Worm (Caenorhabditis elegans) whole organism, L2 larva: Measurements from ENCODE around the gene best-12.

Source experiments
- R02D3.7 ChIP-seq: fragments of 150-350 bp; optimal IDR thresholded peaks from 2 replicates; lab custom pipeline; 2014; ENCODE audit warnings: missing biosample characterization, missing genetic modification characterization
- ama-1 ChIP-seq: fragments of 150-350 bp; optimal IDR thresholded peaks from 2 replicates; lab custom pipeline; 2018; ENCODE audit warnings: inconsistent platforms
- blmp-1 ChIP-seq: sonication (generic microtip); optimal IDR thresholded peaks from 2 replicates; lab custom pipeline; 2017; ENCODE audit warnings: missing genetic modification characterization, mild to moderate bottlenecking, missing compliant biosample characterization, antibody characterized with exemption, moderate library complexity; ENCODE audit not compliant: insufficient read depth
- egl-27 ChIP-seq: sonication (generic microtip); optimal IDR thresholded peaks from 3 replicates; lab custom pipeline; 2017; ENCODE audit warnings: missing biosample characterization, missing genetic modification reagents, missing genetic modification characterization
- lin-39 ChIP-seq: fragments of 150-350 bp; optimal IDR thresholded peaks from 2 replicates; lab custom pipeline; 2014; ENCODE audit warnings: missing biosample characterization, missing genetic modification reagents, missing genetic modification characterization
- lsy-2 ChIP-seq, 2 experiments: fragments of 150-350 bp in 1 of 2; sonication (generic microtip) in 1 of 2; optimal IDR thresholded peaks; 2 replicates each; lab custom pipeline; 2014 to 2017; ENCODE audit warnings: missing biosample characterization in 2 of 2, missing genetic modification characterization in 2 of 2
- mbf-1 ChIP-seq: sonication (generic microtip); optimal IDR thresholded peaks from 2 replicates; lab custom pipeline; 2017; ENCODE audit warnings: missing biosample characterization, missing genetic modification characterization
- mdl-1 ChIP-seq, 2 experiments: fragments of 150-350 bp in 1 of 2; sonication (generic microtip) in 1 of 2; optimal IDR thresholded peaks; 2 replicates each; lab custom pipeline; 2017; ENCODE audit warnings: missing biosample characterization in 2 of 2, missing genetic modification characterization in 2 of 2
- nhr-237 ChIP-seq: fragments of 150-350 bp; optimal IDR thresholded peaks from 2 replicates; lab custom pipeline; 2014; ENCODE audit warnings: missing biosample characterization, missing genetic modification characterization
- nhr-6 ChIP-seq: fragments of 150-350 bp; optimal IDR thresholded peaks from 2 replicates; lab custom pipeline; 2014; ENCODE audit warnings: missing biosample characterization, missing genetic modification characterization
- snpc-4 ChIP-seq: fragments of 150-350 bp; optimal IDR thresholded peaks from 2 replicates; lab custom pipeline; 2014; ENCODE audit warnings: missing biosample characterization, missing genetic modification characterization
- unc-62 ChIP-seq: fragments of 150-350 bp; optimal IDR thresholded peaks from 2 replicates; lab custom pipeline; 2014; ENCODE audit warnings: missing biosample characterization, missing genetic modification reagents, missing genetic modification characterization

ce11 chrV:16100103-16100730 lies 50.9 kb downstream of the best-12 start, which contains the start of gene cth-1:
- TF ChIP-seq mdl-1 (tag; optimal IDR thresholded peaks at IDR 0.05; lab: Kevin White, UChicago), result no peak
- no peak for TF ChIP-seq mbf-1 (tag; lab: Kevin White, UChicago)
- TF ChIP-seq egl-27 (tag; lab: Kevin White, UChicago), result no peak
- TF ChIP-seq lin-39 (tag; lab: Kevin White, UChicago), result no peak
- TF ChIP-seq ama-1 (lab: Kevin White, UChicago), result no peak
- TF ChIP-seq snpc-4 (tag; lab: Kevin White, UChicago), result no peak
- TF ChIP-seq lsy-2 (tag; optimal IDR thresholded peaks at IDR 0.05; lab: Kevin White, UChicago), result no peak
- no peak for TF ChIP-seq blmp-1 (tag; lab: Kevin White, UChicago)
- no peak for TF ChIP-seq nhr-237
- no peak for TF ChIP-seq nhr-6 (tag; lab: Kevin White, UChicago)
- no peak for TF ChIP-seq R02D3.7 (tag; lab: Kevin White, UChicago)
- no peak for TF ChIP-seq unc-62 (GFP tag; lab: Kevin White, UChicago)
